Worm (Caenorhabditis elegans): ENCODE data around the gene ZK616.2.

The ZK616.2 gene

DNA sequence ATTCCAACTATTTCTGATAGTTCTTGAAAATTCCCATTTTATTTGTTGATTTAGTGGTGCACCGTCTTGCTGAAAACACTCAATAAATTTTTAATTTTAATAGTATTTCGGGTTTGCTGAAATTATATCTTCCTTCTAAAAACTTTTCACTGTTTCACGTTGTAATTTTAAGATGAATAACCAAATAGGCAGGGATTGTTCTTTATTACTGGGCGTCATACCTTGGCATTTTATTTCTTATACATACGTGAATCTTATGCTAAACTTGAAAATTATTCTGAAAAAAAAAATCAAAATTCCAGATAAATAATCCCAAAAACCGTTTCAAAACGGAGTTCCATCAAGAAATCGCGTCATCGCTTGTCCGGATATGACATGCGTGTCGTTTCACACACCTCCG is 41.1 kb downstream of the ZK616.2 start, which contains the start of gene mgl-3:
mgl-3 (plus strand) TSS at position 301 of the 400 bp plus-strand sequence.
- TF ChIP-seq rpc-1 (optimal IDR thresholded peaks at IDR 0.05): no peak
- TF ChIP-seq rpc-1 (tag; optimal IDR thresholded peaks at IDR 0.05): no peak
- TF ChIP-seq egrh-3 (GFP tag; IDR thresholded peaks at IDR 0.05): no peak
- no peak for TF ChIP-seq lsl-1 (GFP tag; optimal IDR thresholded peaks at IDR 0.05)
- TF ChIP-seq efl-1 (GFP tag; optimal IDR thresholded peaks at IDR 0.05): no peak
- TF ChIP-seq unc-130 (GFP tag; optimal IDR thresholded peaks at IDR 0.05): no peak
- no peak for TF ChIP-seq tbx-9 (tag; optimal IDR thresholded peaks at IDR 0.05; ENCODE audit: borderline replicate concordance)
- TF ChIP-seq die-1 (tag; optimal IDR thresholded peaks at IDR 0.05): no peak
- no peak for TF ChIP-seq ztf-22 (GFP tag; optimal IDR thresholded peaks at IDR 0.05)
- TF ChIP-seq hmg-20 (GFP tag; IDR thresholded peaks at IDR 0.05): no peak
- TF ChIP-seq F39B2.1 (GFP tag; IDR thresholded peaks at IDR 0.05): no peak
- TF ChIP-seq sptf-2 (GFP tag; optimal IDR thresholded peaks at IDR 0.05): no peak
- no peak for TF ChIP-seq pha-4 (tag; optimal IDR thresholded peaks at IDR 0.05)
- no peak for TF ChIP-seq aptf-2 (GFP tag; conservative IDR thresholded peaks at IDR 0.05)
- no peak for TF ChIP-seq ceh-91 (GFP tag; IDR thresholded peaks at IDR 0.05)
- no peak for TF ChIP-seq F37B4.10 (GFP tag; IDR thresholded peaks at IDR 0.05)
- TF ChIP-seq K12H6.12 (tag; optimal IDR thresholded peaks at IDR 0.05): no peak
- TF ChIP-seq ZK185.1 (tag; optimal IDR thresholded peaks at IDR 0.05; ENCODE audit: poor library complexity, severe bottlenecking): no peak
- TF ChIP-seq nhr-120 (GFP tag; IDR thresholded peaks at IDR 0.05): no peak
- no peak for TF ChIP-seq T07F8.4 (tag; optimal IDR thresholded peaks at IDR 0.05)

Data from whole organism, young adult.